Fruit fly (Drosophila melanogaster) whole organism, adult: ENCODE data around the gene Fnta.

Source experiments
- CG5204 ChIP-seq: fragments of 200-800 bp; sonication (Bioruptor generic); optimal IDR thresholded peaks from 2 replicates; lab custom pipeline; 2016; ENCODE audit warnings: missing biosample characterization, missing genetic modification characterization
- CG7101 ChIP-seq: fragments of 200-800 bp; sonication (Bioruptor generic); optimal IDR thresholded peaks from 2 replicates; lab custom pipeline; 2018; ENCODE audit warnings: missing biosample characterization, mild to moderate bottlenecking, missing genetic modification characterization, moderate library complexity
- Crg-1 ChIP-seq: fragments of 200-800 bp; sonication (Bioruptor generic); optimal IDR thresholded peaks from 2 replicates; lab custom pipeline; 2016; ENCODE audit warnings: missing biosample characterization, missing genetic modification characterization
- Hr96 ChIP-seq: fragments of 200-800 bp; sonication (Bioruptor generic); optimal IDR thresholded peaks from 2 replicates; lab custom pipeline; 2016; ENCODE audit warnings: missing biosample characterization, missing genetic modification characterization
- kay ChIP-seq: fragments of 200-800 bp; sonication (Bioruptor generic); peaks from one replicate; lab custom pipeline; 2016; ENCODE audit warnings: missing biosample characterization, missing genetic modification characterization, borderline replicate concordance
- pad ChIP-seq: fragments of 200-800 bp; sonication (Bioruptor generic); optimal IDR thresholded peaks from 3 replicates; lab custom pipeline; 2017; ENCODE audit warnings: missing biosample characterization, missing genetic modification characterization, mild to moderate bottlenecking, moderate library complexity, missing genetic modification reagents
- toe ChIP-seq: fragments of 200-800 bp; sonication (Bioruptor generic); optimal IDR thresholded peaks from 2 replicates; lab custom pipeline; 2016; ENCODE audit warnings: missing biosample characterization, missing genetic modification characterization

DNA sequence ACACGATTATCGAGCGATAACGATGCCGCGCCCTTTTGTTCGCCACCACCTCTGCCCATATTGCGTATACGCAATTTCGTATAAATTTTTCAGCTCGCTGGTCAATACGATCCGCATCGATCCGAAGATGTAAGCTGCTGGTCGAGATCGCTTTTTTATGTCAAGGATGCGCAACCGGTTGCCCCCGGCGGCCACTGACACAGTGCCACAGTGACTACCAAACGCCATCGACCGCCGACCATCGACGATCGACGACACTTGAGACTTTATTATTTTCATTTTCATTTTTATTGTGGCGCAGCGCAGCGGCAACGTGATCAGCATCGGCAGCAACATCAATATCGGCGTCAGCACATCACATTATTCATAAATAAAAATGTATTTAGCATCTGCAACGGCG is 30.5 kb downstream of the Fnta start:
- TF ChIP-seq Hr96 (GFP tag; lab: Kevin White, UChicago) (no peak), kay (GFP tag; lab: Kevin White, UChicago) (no peak), CG7101 (tag; lab: Kevin White, UChicago) (no peak), toe (GFP tag; lab: Kevin White, UChicago) (no peak), pad (GFP tag; lab: Kevin White, UChicago) (no peak), Crg-1 (GFP tag; lab: Kevin White, UChicago) (no peak), CG5204 (GFP tag; lab: Kevin White, UChicago) (no peak)
